Fruit fly (Drosophila melanogaster) Kc167 (cell line): ENCODE measurements around the gene ApepP.

ENCODE experiments used
- Myc ChIP-seq: fragments of >200 bp; optimal IDR thresholded peaks from 2 replicates; lab custom pipeline; 2017; ENCODE audit warnings: missing external identifiers
- Sin3A ChIP-seq: fragments of >200 bp; optimal IDR thresholded peaks from 2 replicates; lab custom pipeline; 2018; ENCODE audit warnings: missing external identifiers
- h ChIP-seq: fragments of >200 bp; optimal IDR thresholded peaks from 3 replicates; lab custom pipeline; 2018; ENCODE audit warnings: missing external identifiers
- insv ChIP-seq: fragments of >200 bp; optimal IDR thresholded peaks from 3 replicates; lab custom pipeline; 2018; ENCODE audit warnings: missing external identifiers
- psq ChIP-seq: fragments of >200 bp; optimal IDR thresholded peaks from 2 replicates; lab custom pipeline; 2017; ENCODE audit warnings: missing external identifiers
- ttk ChIP-seq: sonication (Bioruptor generic); optimal IDR thresholded peaks from 2 replicates; lab custom pipeline; 2017; ENCODE audit warnings: missing external identifiers

ApepP gene

DNA sequence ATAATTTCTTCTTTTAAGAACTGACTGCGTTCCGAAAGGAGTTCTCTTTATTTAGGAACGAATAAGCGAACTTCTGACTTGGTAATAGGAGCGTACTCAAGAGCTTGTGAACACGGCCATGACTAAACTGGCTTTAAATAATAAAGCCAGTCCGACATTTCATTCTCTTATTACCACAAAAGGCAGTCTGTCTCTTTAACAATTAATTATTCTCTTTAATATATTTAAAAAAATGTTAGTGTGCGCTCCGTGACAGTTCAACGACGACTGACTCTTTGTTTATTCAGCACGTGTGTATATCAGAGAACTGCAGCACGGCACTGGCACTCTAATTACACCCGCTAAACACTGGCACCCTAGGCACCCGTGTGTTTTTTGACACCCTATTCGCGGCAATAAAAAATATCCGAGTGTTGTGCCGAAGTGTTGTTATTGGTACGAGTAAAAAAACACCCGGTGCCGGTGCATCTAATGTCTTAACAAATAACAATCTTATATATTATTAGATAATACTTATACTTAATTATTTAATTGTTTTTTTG is 51.7 kb downstream of the ApepP start, which contains the start of gene CG31809:
Gene CG31809, minus strand, starts transcription at position 249 of the 542 bp plus-strand sequence.
- TF ChIP-seq ttk (no peak), h (lab: Kevin White, UChicago) (no peak), Sin3A (lab: Kevin White, UChicago) (no peak), psq (lab: Kevin White, UChicago) (no peak), Myc (lab: Kevin White, UChicago) (no peak), insv (lab: Kevin White, UChicago) (no peak)
